Worm (Caenorhabditis elegans) whole organism, L1 larva: Measurements from ENCODE around the gene zip-3.

Experiments used
- F16B12.6 ChIP-seq: fragments of 150-350 bp; optimal IDR thresholded peaks from 2 replicates; lab custom pipeline; 2014; ENCODE audit warnings: missing biosample characterization, missing genetic modification characterization
- aha-1 ChIP-seq: fragments of 150-350 bp; optimal IDR thresholded peaks from 2 replicates; lab custom pipeline; 2014; ENCODE audit warnings: missing biosample characterization, missing genetic modification characterization
- alr-1 ChIP-seq: fragments of 200-800 bp; sonication (Bioruptor generic); optimal IDR thresholded peaks from 2 replicates; lab custom pipeline; 2018; ENCODE audit warnings: borderline replicate concordance, mild to moderate bottlenecking, missing genetic modification characterization, missing compliant biosample characterization
- aly-2 ChIP-seq: fragments of 150-350 bp; optimal IDR thresholded peaks from 2 replicates; lab custom pipeline; 2014; ENCODE audit warnings: missing biosample characterization, missing genetic modification characterization
- ama-1 ChIP-seq: fragments of 150-350 bp; optimal IDR thresholded peaks from 2 replicates; lab custom pipeline; 2014
- blmp-1 ChIP-seq: fragments of 150-350 bp; optimal IDR thresholded peaks from 2 replicates; lab custom pipeline; 2014; ENCODE audit warnings: missing biosample characterization, missing genetic modification characterization
- ceh-8 ChIP-seq: fragments of 200-800 bp; sonication (Bioruptor generic); optimal IDR thresholded peaks from 2 replicates; lab custom pipeline; 2018; ENCODE audit warnings: mild to moderate bottlenecking, missing genetic modification characterization, moderate library complexity, missing compliant biosample characterization
- ceh-88 ChIP-seq: fragments of 200-800 bp; sonication (Bioruptor generic); IDR thresholded peaks from 2 replicates; pipeline ENCODE4 v1.3.6; 2022; ENCODE audit warnings: missing genetic modification characterization, missing compliant biosample characterization
- ces-1 ChIP-seq: fragments of 150-350 bp; optimal IDR thresholded peaks from 2 replicates; lab custom pipeline; 2014; ENCODE audit warnings: missing biosample characterization, missing genetic modification reagents, missing genetic modification characterization
- dpl-1 ChIP-seq, 3 experiments: fragments of 150-350 bp in 2 of 3; sonication (generic microtip) in 1 of 3; optimal IDR thresholded peaks; 2 replicates each; lab custom pipeline; 2014 to 2017; ENCODE audit warnings: missing biosample characterization in 3 of 3, missing genetic modification characterization in 3 of 3, missing genetic modification reagents in 3 of 3
- efl-1 ChIP-seq, 4 experiments: fragments of 150-350 bp; optimal IDR thresholded peaks in 3 of 4; peaks in 1 of 4; 1 replicate in 1 of 4; 2 replicates in 3 of 4; lab custom pipeline; 2014; ENCODE audit warnings: missing biosample characterization in 2 of 4, missing genetic modification characterization in 2 of 4, missing genetic modification reagents in 2 of 4
- elt-2 ChIP-seq: sonication (generic microtip); optimal IDR thresholded peaks from 2 replicates; lab custom pipeline; 2016; ENCODE audit warnings: missing genetic modification characterization, mild to moderate bottlenecking, inconsistent platforms, missing compliant biosample characterization, missing genetic modification reagents
- elt-3 ChIP-seq, 6 experiments: fragments of 150-350 bp in 1 of 6; sonication (generic microtip); optimal IDR thresholded peaks; 2 replicates each; lab custom pipeline; 2017 to 2018; ENCODE audit warnings: missing biosample characterization in 6 of 6, missing genetic modification characterization in 6 of 6, inconsistent platforms in 1 of 6
- fkh-10 ChIP-seq: sonication (generic microtip); optimal IDR thresholded peaks from 2 replicates; lab custom pipeline; 2017; ENCODE audit warnings: missing biosample characterization, missing genetic modification reagents, missing genetic modification characterization
- fkh-8 ChIP-seq: sonication (generic microtip); optimal IDR thresholded peaks from 2 replicates; lab custom pipeline; 2016; ENCODE audit warnings: mild to moderate bottlenecking, missing genetic modification characterization, missing compliant biosample characterization
- fos-1 ChIP-seq: fragments of 150-350 bp; optimal IDR thresholded peaks from 2 replicates; lab custom pipeline; 2014; ENCODE audit warnings: missing biosample characterization, missing genetic modification characterization
- hlh-4 ChIP-seq: sonication (generic microtip); optimal IDR thresholded peaks from 2 replicates; lab custom pipeline; 2016; ENCODE audit warnings: mild to moderate bottlenecking, missing genetic modification characterization, missing compliant biosample characterization
- jun-1 ChIP-seq: fragments of 150-350 bp; optimal IDR thresholded peaks from 2 replicates; lab custom pipeline; 2014; ENCODE audit warnings: missing biosample characterization, missing genetic modification reagents, missing genetic modification characterization
- lin-14 ChIP-seq: fragments of 200-800 bp; sonication (Bioruptor generic); optimal IDR thresholded peaks from 2 replicates; lab custom pipeline; 2018; ENCODE audit warnings: mild to moderate bottlenecking, missing genetic modification characterization, moderate library complexity, missing compliant biosample characterization
- lin-35 ChIP-seq, 2 experiments: fragments of 150-350 bp; optimal IDR thresholded peaks; 2 replicates each; lab custom pipeline; 2014; ENCODE audit warnings: missing biosample characterization in 2 of 2, missing genetic modification characterization in 2 of 2, missing genetic modification reagents in 2 of 2
- lsy-2 ChIP-seq, 2 experiments: fragments of 150-350 bp; optimal IDR thresholded peaks; 2 replicates each; lab custom pipeline; 2014; ENCODE audit warnings: missing biosample characterization in 2 of 2, missing genetic modification characterization in 2 of 2
- mab-9 ChIP-seq: fragments of 200-800 bp; sonication (Bioruptor generic); IDR thresholded peaks from 2 replicates; pipeline ENCODE4 v1.3.6; 2022; ENCODE audit warnings: missing genetic modification reagents, missing genetic modification characterization, missing compliant biosample characterization
- mdl-1 ChIP-seq, 2 experiments: fragments of 150-350 bp; optimal IDR thresholded peaks; 2 replicates each; lab custom pipeline; 2014 to 2017; ENCODE audit warnings: missing biosample characterization in 2 of 2, missing genetic modification characterization in 2 of 2, inconsistent platforms in 1 of 2
- mep-1 ChIP-seq: fragments of 150-350 bp; optimal IDR thresholded peaks from 2 replicates; lab custom pipeline; 2014; ENCODE audit warnings: missing biosample characterization, missing genetic modification characterization
- nhr-12 ChIP-seq: sonication (generic microtip); optimal IDR thresholded peaks from 2 replicates; lab custom pipeline; 2017; ENCODE audit warnings: missing biosample characterization, missing genetic modification characterization
- nhr-19 ChIP-seq: fragments of 200-800 bp; sonication (Bioruptor generic); conservative IDR thresholded peaks from 2 replicates; pipeline ENCODE4 v1.3.6; 2022; ENCODE audit warnings: missing genetic modification characterization, missing compliant biosample characterization
- nhr-20 ChIP-seq: sonication (generic microtip); optimal IDR thresholded peaks from 2 replicates; lab custom pipeline; 2016; ENCODE audit warnings: mild to moderate bottlenecking, missing genetic modification characterization, missing compliant biosample characterization
- nhr-47 ChIP-seq: sonication (generic microtip); optimal IDR thresholded peaks from 2 replicates; lab custom pipeline; 2016; ENCODE audit warnings: mild to moderate bottlenecking, missing genetic modification characterization, moderate library complexity, missing compliant biosample characterization
- nhr-71 ChIP-seq: sonication (generic microtip); optimal IDR thresholded peaks from 2 replicates; lab custom pipeline; 2016; ENCODE audit warnings: mild to moderate bottlenecking, missing genetic modification characterization, moderate library complexity, missing compliant biosample characterization
- nhr-76 ChIP-seq: sonication (generic microtip); optimal IDR thresholded peaks from 2 replicates; lab custom pipeline; 2017; ENCODE audit warnings: missing biosample characterization, missing genetic modification characterization
- nhr-85 ChIP-seq: sonication (generic microtip); peaks from one replicate; lab custom pipeline; 2016; ENCODE audit warnings: missing genetic modification characterization, inconsistent platforms, missing compliant biosample characterization
- nhr-90 ChIP-seq: sonication (generic microtip); optimal IDR thresholded peaks from 2 replicates; lab custom pipeline; 2016; ENCODE audit warnings: mild to moderate bottlenecking, missing genetic modification characterization, missing compliant biosample characterization; ENCODE audit not compliant: poor library complexity
- snu-23 ChIP-seq: sonication (generic microtip); optimal IDR thresholded peaks from 2 replicates; lab custom pipeline; 2016; ENCODE audit warnings: missing genetic modification characterization, missing compliant biosample characterization
- swsn-7 ChIP-seq: sonication (generic microtip); optimal IDR thresholded peaks from 2 replicates; lab custom pipeline; 2016; ENCODE audit warnings: missing genetic modification characterization, missing compliant biosample characterization
- tbx-2 ChIP-seq: sonication (generic microtip); optimal IDR thresholded peaks from 2 replicates; lab custom pipeline; 2016; ENCODE audit warnings: missing genetic modification characterization, missing compliant biosample characterization
- xbp-1 ChIP-seq: sonication (generic microtip); optimal IDR thresholded peaks from 2 replicates; lab custom pipeline; 2016; ENCODE audit warnings: missing genetic modification characterization, missing compliant biosample characterization
- zip-4 ChIP-seq: fragments of 200-800 bp; sonication (Bioruptor generic); optimal IDR thresholded peaks from 2 replicates; lab custom pipeline; 2018; ENCODE audit warnings: mild to moderate bottlenecking, missing genetic modification characterization, moderate library complexity, missing compliant biosample characterization

The zip-3 gene

DNA sequence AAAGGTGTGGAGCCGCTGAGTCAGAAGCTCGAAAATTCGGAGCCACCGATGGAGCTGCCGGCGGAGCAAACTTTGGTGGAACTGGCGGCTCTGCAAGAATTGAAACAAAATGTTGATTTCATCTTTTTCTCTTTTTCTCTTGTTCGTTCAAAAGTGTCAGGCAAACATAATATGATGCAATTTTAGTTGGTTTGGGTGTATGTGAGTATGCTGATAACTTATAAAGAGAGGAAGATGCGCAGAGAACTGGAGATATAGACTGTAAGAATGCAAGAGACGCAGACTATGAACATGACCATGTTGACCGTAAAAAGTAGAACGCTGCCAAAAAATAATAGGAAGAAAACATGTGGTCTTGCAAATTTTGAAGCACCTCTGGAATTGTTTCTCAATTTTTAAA lies 3.2 kb downstream of the zip-3 start:
- TF ChIP-seq nhr-19 (0 out of 2 replicates have a peak, but pooled peaks have one; percentile 6), lsy-2 (tag; optimal IDR thresholded peaks at IDR 0.05; lab: Kevin White, UChicago) (peak; percentile 16 to 38), efl-1 (optimal IDR thresholded peaks at IDR 0.05; lab: Kevin White, UChicago) (peak; percentile 25 to 28), efl-1 (GFP tag; optimal IDR thresholded peaks at IDR 0.05 in 1 of 2; lab: Kevin White, UChicago) (peak in 1 of 2 experiments; percentile 74), swsn-7 (tag; lab: Kevin White, UChicago) (no peak), tbx-2 (tag; lab: Kevin White, UChicago) (peak; percentile 1), blmp-1 (tag; lab: Kevin White, UChicago) (peak; percentile 3), nhr-20 (tag; lab: Kevin White, UChicago) (peak; percentile 61), nhr-76 (no peak), nhr-90 (tag; lab: Kevin White, UChicago) (peak; percentile 45), nhr-47 (tag; lab: Kevin White, UChicago) (no peak), aha-1 (tag; lab: Kevin White, UChicago) (no peak), lin-14 (peak; percentile 83), snu-23 (GFP tag; lab: Kevin White, UChicago) (peak; percentile 38), nhr-85 (tag; lab: Kevin White, UChicago) (peak; percentile 25), fkh-8 (tag; lab: Kevin White, UChicago) (no peak), elt-2 (tag; lab: Kevin White, UChicago) (peak; percentile 86), mdl-1 (tag; optimal IDR thresholded peaks at IDR 0.05; lab: Kevin White, UChicago) (peak in 1 of 2 experiments; percentile 5), lin-35 (GFP tag; optimal IDR thresholded peaks at IDR 0.05; lab: Kevin White, UChicago) (peak in 1 of 2 experiments; percentile 44), nhr-71 (peak; percentile 53), dpl-1 (GFP tag; optimal IDR thresholded peaks at IDR 0.05; lab: Kevin White, UChicago) (peak in 1 of 3 experiments; percentile 28), mep-1 (peak; percentile 64), elt-3 (tag; optimal IDR thresholded peaks at IDR 0.05; lab: Kevin White, UChicago) (peak in 1 of 6 experiments; percentile 39)

DNA sequence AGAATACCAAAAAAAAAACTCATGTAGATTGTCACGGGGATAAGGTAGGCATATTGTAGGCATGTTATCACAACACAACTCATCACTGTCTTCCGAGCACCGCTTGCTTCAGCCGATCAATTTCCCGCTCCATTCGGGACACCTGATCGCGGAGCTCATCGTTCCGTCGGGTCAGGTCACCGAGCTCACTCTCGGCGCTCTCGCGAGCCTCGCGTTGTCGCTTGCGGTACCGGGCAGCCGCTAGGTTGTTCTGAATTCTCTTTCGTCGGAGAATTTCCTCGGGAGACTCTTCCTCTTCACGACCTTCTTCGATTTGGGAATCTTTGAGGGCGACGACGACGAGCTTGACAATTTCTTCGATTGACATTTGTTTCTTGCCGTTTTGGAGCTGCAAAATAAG lies 5.3 kb downstream of the zip-3 start:
- TF ChIP-seq nhr-12 (no peak), fos-1 (no peak), jun-1 (tag; lab: Kevin White, UChicago) (no peak)

DNA sequence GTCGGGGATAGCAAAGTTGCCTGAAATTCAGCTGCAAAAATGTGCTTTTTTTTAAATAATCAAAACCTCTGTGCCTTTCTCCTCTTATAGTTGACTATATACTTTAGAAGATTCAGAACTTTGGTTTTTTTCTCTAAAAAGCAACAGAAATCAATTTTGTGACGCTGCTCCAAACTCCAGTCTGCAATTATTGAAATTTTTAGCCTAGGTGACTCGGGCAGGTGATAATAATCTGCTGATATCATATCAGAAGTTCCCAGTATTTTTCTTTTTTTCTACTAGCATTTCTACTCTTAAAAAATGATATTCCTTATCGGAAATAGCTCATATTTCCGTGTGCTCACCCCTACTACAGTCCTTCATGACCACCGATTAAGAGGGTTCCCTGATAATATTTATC lies 8.0 kb downstream of the zip-3 start, which contains the start of gene sre-44:
Gene sre-44, plus strand, starts transcription at position 301 of the 400 bp plus-strand sequence.
- TF ChIP-seq jun-1 (tag; lab: Kevin White, UChicago): no peak
- TF ChIP-seq aly-2 (tag; lab: Kevin White, UChicago): no peak
- TF ChIP-seq swsn-7 (tag; lab: Kevin White, UChicago): no peak
- peak; percentile 26 for TF ChIP-seq elt-2 (tag; lab: Kevin White, UChicago)
- TF ChIP-seq nhr-85 (tag; lab: Kevin White, UChicago): peak; percentile 20

DNA sequence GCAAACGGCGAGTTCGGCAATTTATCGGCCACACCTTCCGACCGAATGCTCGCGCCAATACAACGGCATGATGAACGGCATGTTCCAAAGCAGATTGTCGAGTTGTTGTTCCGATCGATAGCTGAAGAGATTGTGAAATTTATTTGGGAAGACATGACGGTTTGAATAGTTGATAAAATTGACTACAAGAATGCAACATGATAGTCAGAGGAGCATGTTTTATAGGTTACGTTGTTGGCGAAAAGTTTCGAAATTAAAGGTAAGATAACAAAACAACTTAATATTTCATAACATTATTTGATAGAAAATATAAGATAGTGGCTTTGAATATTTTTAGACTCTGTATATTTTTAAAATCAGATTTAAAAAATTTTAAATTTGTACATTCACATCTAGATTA lies 11.7 kb downstream of the zip-3 start:
- TF ChIP-seq elt-2 (tag; lab: Kevin White, UChicago): peak; percentile 44
- TF ChIP-seq dpl-1 (GFP tag; optimal IDR thresholded peaks at IDR 0.05; lab: Kevin White, UChicago): no peak
- no peak for TF ChIP-seq hlh-4 (tag; lab: Kevin White, UChicago)
- TF ChIP-seq zip-4 (GFP tag; lab: Kevin White, UChicago): no peak
- TF ChIP-seq mab-9 (GFP tag; lab: Robert Waterston, UW): no peak
- TF ChIP-seq, all 84 proteins: peak for 1

DNA sequence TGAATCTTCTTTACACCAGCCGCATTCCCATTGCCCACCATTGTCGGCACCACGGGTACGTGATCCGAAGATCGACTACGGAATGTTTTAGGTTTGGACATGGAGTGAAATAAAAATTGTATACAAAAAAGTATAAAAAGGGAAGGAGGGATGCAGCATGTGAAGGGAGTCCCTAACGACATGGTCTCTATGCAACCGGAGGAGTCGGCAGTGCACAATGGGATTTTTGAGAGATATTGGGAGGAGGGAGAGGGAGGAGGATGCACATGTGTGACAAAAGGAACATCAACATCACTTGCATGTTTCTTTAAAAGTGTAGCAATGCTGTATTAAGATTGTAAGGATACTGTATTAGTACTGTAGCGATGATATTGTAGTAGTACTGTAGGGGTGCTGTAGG lies 17.7 kb downstream of the zip-3 start, which contains the start of gene W07G1.1:
Gene W07G1.1, minus strand, starts transcription at position 101 of the 400 bp plus-strand sequence.
- TF ChIP-seq fkh-8 (tag; lab: Kevin White, UChicago) (no peak), F16B12.6 (tag; lab: Kevin White, UChicago) (no peak)

DNA sequence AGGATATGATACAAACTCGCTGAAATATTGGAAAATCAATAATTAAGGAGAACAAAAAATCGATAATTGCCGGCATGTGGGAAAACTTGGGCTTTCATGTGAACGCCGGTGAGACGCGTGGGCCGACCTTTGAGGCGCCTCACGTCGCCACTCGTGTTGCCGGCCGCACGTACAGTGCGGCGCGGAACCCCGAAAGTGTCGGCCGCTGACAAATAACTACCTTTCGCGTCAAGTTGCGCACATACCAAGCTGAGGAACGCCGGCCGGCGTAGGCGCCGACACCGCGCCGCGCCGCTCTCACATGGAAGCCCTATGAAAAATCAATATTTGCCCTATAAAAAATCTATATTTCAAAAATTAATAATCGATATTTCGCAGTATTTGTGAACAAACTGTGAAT lies 19.0 kb downstream of the zip-3 start:
- no peak for TF ChIP-seq xbp-1
- TF ChIP-seq nhr-71: no peak
- no peak for TF ChIP-seq ceh-88 (GFP tag; lab: Robert Waterston, UW)
- no peak for TF ChIP-seq aly-2 (tag; lab: Kevin White, UChicago)
- TF ChIP-seq lin-35 (GFP tag; optimal IDR thresholded peaks at IDR 0.05; lab: Kevin White, UChicago): no peak
- TF ChIP-seq fkh-10 (GFP tag; lab: Kevin White, UChicago): no peak
- no peak for TF ChIP-seq ama-1 (lab: Kevin White, UChicago)
- no peak for TF ChIP-seq alr-1 (tag; lab: Kevin White, UChicago)
- no peak for TF ChIP-seq ces-1 (GFP tag; lab: Kevin White, UChicago)
- no peak for TF ChIP-seq ceh-8 (GFP tag; lab: Kevin White, UChicago)
